Worm (Caenorhabditis elegans): ENCODE measurements around the gene spt-4.

ce11 chrIII:48329-48728 is 21.2 kb downstream of the spt-4 start:
- no peak for TF ChIP-seq lir-3 (tag; optimal IDR thresholded peaks at IDR 0.05)
- TF ChIP-seq fos-1 (tag; optimal IDR thresholded peaks at IDR 0.05), result no peak
